Worm (Caenorhabditis elegans): Measurements from ENCODE around the gene srh-299.

DNA sequence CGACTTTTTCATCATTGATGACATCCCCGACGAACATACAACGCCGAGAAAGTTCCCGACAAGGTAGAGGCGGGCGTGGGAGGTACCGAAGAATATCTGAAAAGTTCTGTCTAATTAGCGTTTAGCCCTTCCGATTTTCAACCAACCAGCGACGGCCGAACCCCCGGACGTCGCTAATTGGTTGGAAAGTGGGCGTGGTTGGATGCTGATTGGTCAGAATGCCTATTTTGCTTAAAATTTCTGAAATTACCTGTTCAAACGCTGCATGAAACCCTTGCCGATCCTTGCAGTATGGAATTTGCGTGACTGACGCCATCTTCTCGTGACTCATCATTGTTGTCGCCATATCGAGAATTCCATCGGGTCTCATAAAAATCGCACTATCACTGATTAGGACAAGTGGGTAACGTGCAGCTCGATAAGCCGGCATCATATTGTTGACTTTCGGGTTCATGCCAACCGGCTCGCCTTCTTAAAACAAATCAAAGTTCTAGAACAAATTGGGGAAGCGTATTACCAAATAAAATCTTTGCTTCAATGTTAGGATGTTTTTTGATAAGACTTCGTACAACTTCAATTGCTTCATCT is 24.7 kb downstream of the srh-299 start:
- no peak for TF ChIP-seq pha-4 (tag; optimal IDR thresholded peaks at IDR 0.05)
- no peak for TF ChIP-seq nhr-76 (tag; optimal IDR thresholded peaks at IDR 0.05)
- TF ChIP-seq ces-1 (GFP tag; optimal IDR thresholded peaks at IDR 0.05), result no peak
- no peak for TF ChIP-seq blmp-1 (tag; optimal IDR thresholded peaks at IDR 0.05)
- TF ChIP-seq hlh-1 (tag; optimal IDR thresholded peaks at IDR 0.05), result no peak
- TF ChIP-seq snpc-4 (tag; optimal IDR thresholded peaks at IDR 0.05), result no peak
- no peak for TF ChIP-seq elt-1 (tag; optimal IDR thresholded peaks at IDR 0.05; ENCODE audit: borderline replicate concordance, insufficient read depth)
- no peak for TF ChIP-seq sptf-1 (tag; optimal IDR thresholded peaks at IDR 0.05)
- TF ChIP-seq ztf-11 (tag; optimal IDR thresholded peaks at IDR 0.05), result no peak
